Worm (Caenorhabditis elegans): ENCODE results near the gene H12C20.7.

Gene H12C20.7

DNA sequence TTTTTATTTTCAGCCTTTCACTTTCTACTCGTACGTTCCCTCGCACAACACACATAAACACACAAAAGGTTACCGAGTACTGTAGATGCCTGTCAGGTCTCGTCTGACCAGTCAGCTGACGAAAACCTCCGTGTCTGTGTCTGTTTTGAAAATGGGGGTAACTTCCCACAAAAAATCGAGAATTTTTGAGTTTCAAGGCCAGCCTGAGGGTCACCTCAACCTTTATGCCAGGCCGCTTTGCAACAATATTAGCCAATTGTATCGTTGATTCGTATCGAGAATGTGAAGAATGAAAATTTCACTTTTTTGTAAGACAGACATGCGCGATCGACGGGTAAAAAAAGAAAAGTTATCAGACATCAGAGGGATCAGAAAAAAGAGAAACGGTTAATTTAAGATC is 41.7 kb downstream of the H12C20.7 start:
- TF ChIP-seq blmp-1 (tag; optimal IDR thresholded peaks at IDR 0.05; ENCODE audit: insufficient read depth), result peak; percentile 97
- TF ChIP-seq ztf-4 (tag; optimal IDR thresholded peaks at IDR 0.05), result peak; percentile 16
- peak; percentile 80 for TF ChIP-seq nhr-129 (tag; optimal IDR thresholded peaks at IDR 0.05)
- TF ChIP-seq elt-3 (tag; optimal IDR thresholded peaks at IDR 0.05), result no peak
- no peak for TF ChIP-seq nhr-77 (tag; optimal IDR thresholded peaks at IDR 0.05)
- peak; percentile 53 for TF ChIP-seq crh-2 (tag; optimal IDR thresholded peaks at IDR 0.05)
- no peak for TF ChIP-seq lin-39 (tag; optimal IDR thresholded peaks at IDR 0.05)
- peak; percentile 96 for TF ChIP-seq nhr-25 (tag; optimal IDR thresholded peaks at IDR 0.05)
- peak; percentile 53 for TF ChIP-seq ceh-16 (tag; optimal IDR thresholded peaks at IDR 0.05)
- TF ChIP-seq unc-55 (GFP tag; optimal IDR thresholded peaks at IDR 0.05), result no peak
- TF ChIP-seq C34F6.9 (tag; optimal IDR thresholded peaks at IDR 0.05), result peak; percentile 24
- no peak for TF ChIP-seq unc-62 (GFP tag; optimal IDR thresholded peaks at IDR 0.05)
- peak; percentile 47 for TF ChIP-seq nhr-21 (tag; optimal IDR thresholded peaks at IDR 0.05)
- TF ChIP-seq lsy-2 (tag; optimal IDR thresholded peaks at IDR 0.05), result peak in 1 of 2 experiments; percentile 45
- no peak for TF ChIP-seq skn-1 (tag; optimal IDR thresholded peaks at IDR 0.05)
- TF ChIP-seq ceh-82 (tag; optimal IDR thresholded peaks at IDR 0.05), result no peak
- no peak for TF ChIP-seq ztf-11 (tag; optimal IDR thresholded peaks at IDR 0.05)
- TF ChIP-seq dmd-4 (tag; optimal IDR thresholded peaks at IDR 0.05), result no peak
- TF ChIP-seq sma-9 (GFP tag; optimal IDR thresholded peaks at IDR 0.05), result peak; percentile 65
- no peak for TF ChIP-seq sma-9 (tag; optimal IDR thresholded peaks at IDR 0.05)
- no peak for TF ChIP-seq ZK546.5 (tag; optimal IDR thresholded peaks at IDR 0.05)
- no peak for TF ChIP-seq mbf-1 (tag; optimal IDR thresholded peaks at IDR 0.05)
- no peak for TF ChIP-seq zag-1 (tag; optimal IDR thresholded peaks at IDR 0.05)
- TF ChIP-seq nhr-23 (tag; optimal IDR thresholded peaks at IDR 0.05), result no peak
- TF ChIP-seq snpc-4 (tag; optimal IDR thresholded peaks at IDR 0.05), result peak; percentile 16
- TF ChIP-seq lin-11 (tag; optimal IDR thresholded peaks at IDR 0.05), result no peak
- TF ChIP-seq gmeb-1 (tag; optimal IDR thresholded peaks at IDR 0.05), result no peak
- no peak for TF ChIP-seq ztf-1 (GFP tag; conservative IDR thresholded peaks at IDR 0.05)
- peak; percentile 32 for TF ChIP-seq egl-27 (tag; optimal IDR thresholded peaks at IDR 0.05)
- peak; percentile 18 for TF ChIP-seq fos-1 (tag; optimal IDR thresholded peaks at IDR 0.05)
- no peak for TF ChIP-seq lin-13 (GFP tag; optimal IDR thresholded peaks at IDR 0.05)
- no peak for TF ChIP-seq aly-2 (tag; optimal IDR thresholded peaks at IDR 0.05)
- peak; percentile 48 for TF ChIP-seq F13H6.1 (tag; optimal IDR thresholded peaks at IDR 0.05)
- TF ChIP-seq nhr-237 (tag; optimal IDR thresholded peaks at IDR 0.05), result no peak
- TF ChIP-seq nhr-12 (tag; optimal IDR thresholded peaks at IDR 0.05), result no peak
- TF ChIP-seq peb-1 (tag; optimal IDR thresholded peaks at IDR 0.05), result no peak
- no peak for TF ChIP-seq ama-1 (optimal IDR thresholded peaks at IDR 0.05)
- no peak for TF ChIP-seq mab-5 (tag; optimal IDR thresholded peaks at IDR 0.05)
- no peak for TF ChIP-seq nhr-11 (tag; optimal IDR thresholded peaks at IDR 0.05)
- peak; percentile 73 for TF ChIP-seq nhr-6 (tag; optimal IDR thresholded peaks at IDR 0.05)
- TF ChIP-seq R02D3.7 (tag; optimal IDR thresholded peaks at IDR 0.05), result no peak
- TF ChIP-seq alr-1 (tag; optimal IDR thresholded peaks at IDR 0.05), result no peak
- no peak for TF ChIP-seq elt-1 (tag; optimal IDR thresholded peaks at IDR 0.05)
- TF ChIP-seq nhr-10 (tag; optimal IDR thresholded peaks at IDR 0.05), result no peak
- no peak for TF ChIP-seq mdl-1 (tag; optimal IDR thresholded peaks at IDR 0.05)
- no peak for TF ChIP-seq unc-39 (tag; optimal IDR thresholded peaks at IDR 0.05)
- TF ChIP-seq Y55F3AM.14 (GFP tag; optimal IDR thresholded peaks at IDR 0.05), result peak; percentile 45
- no peak for TF ChIP-seq sem-4 (tag; optimal IDR thresholded peaks at IDR 0.05)
- TF ChIP-seq sma-3 (GFP tag; optimal IDR thresholded peaks at IDR 0.05), result peak; percentile 82

Measured in whole organism, L2 larva.